Fruit fly (Drosophila melanogaster) whole organism, pupa: ENCODE results near the gene mRpL32.

Experiments
- CG15710 ChIP-seq: fragments of 200-800 bp; sonication (Bioruptor generic); optimal IDR thresholded peaks from 2 replicates; lab custom pipeline; 2018; ENCODE audit warnings: missing biosample characterization, mild to moderate bottlenecking, missing genetic modification characterization, moderate library complexity
- CG4496 ChIP-seq: fragments of 200-800 bp; sonication (Bioruptor generic); IDR thresholded peaks from 3 replicates; pipeline ENCODE4 v1.3.6; 2022; ENCODE audit warnings: missing biosample characterization, missing genetic modification characterization
- CG8159 ChIP-seq: fragments of 200-800 bp; sonication (Bioruptor generic); optimal IDR thresholded peaks from 3 replicates; lab custom pipeline; 2018; ENCODE audit warnings: missing biosample characterization, mild to moderate bottlenecking, missing genetic modification characterization, moderate library complexity
- CG9948 ChIP-seq: fragments of 200-800 bp; sonication (Bioruptor generic); optimal IDR thresholded peaks from 2 replicates; lab custom pipeline; 2018; ENCODE audit warnings: missing biosample characterization, mild to moderate bottlenecking, missing genetic modification characterization, moderate library complexity
- EcR ChIP-seq: fragments of 200-800 bp; sonication (Bioruptor generic); optimal IDR thresholded peaks from 3 replicates; lab custom pipeline; 2019; ENCODE audit warnings: missing biosample characterization, missing genetic modification characterization, mild to moderate bottlenecking, moderate library complexity, missing genetic modification reagents
- Ets98B ChIP-seq: fragments of 200-800 bp; sonication (Bioruptor generic); IDR thresholded peaks from 2 replicates; pipeline ENCODE4 v1.3.6; 2022; ENCODE audit warnings: missing biosample characterization, missing genetic modification characterization
- Pif1A ChIP-seq: fragments of 200-800 bp; sonication (Bioruptor generic); optimal IDR thresholded peaks from 3 replicates; lab custom pipeline; 2016; ENCODE audit warnings: missing biosample characterization, missing genetic modification characterization

DNA sequence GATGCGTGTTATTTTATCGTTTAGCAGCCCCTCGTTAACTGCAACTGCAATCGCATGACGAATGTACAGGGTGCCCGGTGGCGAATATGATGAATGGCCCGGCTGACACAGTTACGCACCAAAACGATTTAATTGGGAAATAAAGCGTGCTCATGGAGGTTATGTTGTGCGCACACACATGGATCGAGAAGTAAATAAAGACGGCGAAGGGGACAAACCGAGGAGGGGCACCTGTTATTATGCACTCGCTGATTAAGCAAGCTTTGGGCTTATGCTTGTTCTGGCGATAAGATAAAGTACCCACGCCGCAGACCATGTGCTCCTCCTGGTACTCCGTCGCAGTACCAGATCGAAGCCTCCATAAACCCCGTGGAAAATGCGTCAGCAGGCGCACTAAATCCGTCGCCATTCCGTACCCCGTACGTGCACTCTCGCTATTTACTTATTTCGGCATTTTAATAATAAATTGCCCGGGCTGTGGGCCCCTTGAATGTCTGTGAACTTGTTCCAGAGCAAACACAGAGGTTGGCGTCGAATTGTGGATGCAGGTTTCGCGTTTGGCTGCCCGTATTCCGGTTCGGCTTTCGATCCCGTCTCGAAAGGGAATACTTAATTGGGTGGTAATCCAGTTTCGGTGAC lies 27.5 kb upstream of the mRpL32 start:
- TF ChIP-seq CG4496 (GFP tag; lab: Robert Waterston, UW) (peak; percentile 82), CG9948 (tag; lab: Kevin White, UChicago) (no peak), EcR (GFP tag; lab: Kevin White, UChicago) (no peak), Pif1A (GFP tag; lab: Kevin White, UChicago) (no peak), CG15710 (tag; lab: Kevin White, UChicago) (no peak), CG8159 (tag; lab: Kevin White, UChicago) (no peak), Ets98B (GFP tag; lab: Robert Waterston, UW) (peak; percentile 69)
